Fruit fly (Drosophila melanogaster): Measurements from ENCODE around the gene CG7720.

The CG7720 gene

dm6 chr3R:18741027-18741843 lies 53.7 kb downstream of the CG7720 start (continued):
- TF ChIP-seq fd64A (GFP tag; optimal IDR thresholded peaks at IDR 0.05) (peak; percentile 94), wek (GFP tag; optimal IDR thresholded peaks at IDR 0.05) (peak; percentile 67), ham (GFP tag; IDR thresholded peaks at IDR 0.05) (peak; percentile 91), unpg (GFP tag; optimal IDR thresholded peaks at IDR 0.05) (peak; percentile 96), CG17829 (tag; optimal IDR thresholded peaks at IDR 0.05) (peak; percentile 96), fd96Cb (tag; optimal IDR thresholded peaks at IDR 0.05) (peak; percentile 97), CG11093 (GFP tag; IDR thresholded peaks at IDR 0.05) (peak; percentile 93), CG12236 (GFP tag; optimal IDR thresholded peaks at IDR 0.05) (peak; percentile 58), CG10959 (GFP tag; IDR thresholded peaks at IDR 0.05) (peak; percentile 92), dpn (GFP tag; optimal IDR thresholded peaks at IDR 0.05) (peak; percentile 89 to 96), lab (GFP tag; optimal IDR thresholded peaks at IDR 0.05) (peak; percentile 99), CG7839 (tag; optimal IDR thresholded peaks at IDR 0.05) (peak; percentile 98), MTF-1 (GFP tag; optimal IDR thresholded peaks at IDR 0.05; ENCODE audit: borderline replicate concordance) (peak; percentile 89), jing (GFP tag; optimal IDR thresholded peaks at IDR 0.05) (peak; percentile 90), Hmx (GFP tag; optimal IDR thresholded peaks at IDR 0.05) (peak; percentile 90), CG11456 (GFP tag; IDR thresholded peaks at IDR 0.05) (peak; percentile 98), CG18011 (GFP tag; optimal IDR thresholded peaks at IDR 0.05) (peak; percentile 77), Scr (GFP tag; IDR thresholded peaks at IDR 0.05; ENCODE audit: partially characterized antibody) (no peak), seq (GFP tag; IDR thresholded peaks at IDR 0.05) (peak; percentile 95), ERR (GFP tag; optimal IDR thresholded peaks at IDR 0.05) (peak; percentile 60), z (GFP tag; IDR thresholded peaks at IDR 0.05) (0 out of 3 replicates have a peak, but pooled peaks have one; percentile 56), CG8765 (GFP tag; IDR thresholded peaks at IDR 0.05) (peak; percentile 86), ranshi (GFP tag; IDR thresholded peaks at IDR 0.05) (peak; percentile 97), CG4424 (GFP tag; optimal IDR thresholded peaks at IDR 0.05) (peak; percentile 98), Bteb2 (GFP tag; optimal IDR thresholded peaks at IDR 0.05) (peak; percentile 78), Pdp1 (GFP tag; optimal IDR thresholded peaks at IDR 0.05) (peak; percentile 64 to 89), fd3F (GFP tag; optimal IDR thresholded peaks at IDR 0.05) (peak; percentile 97), phol (tag; optimal IDR thresholded peaks at IDR 0.05) (peak; percentile 95), CG10462 (GFP tag; optimal IDR thresholded peaks at IDR 0.05) (peak; percentile 81), CG10543 (GFP tag; optimal IDR thresholded peaks at IDR 0.05) (peak; percentile 87), CG7987 (GFP tag; optimal IDR thresholded peaks at IDR 0.05) (peak; percentile 95), CG12391 (tag; optimal IDR thresholded peaks at IDR 0.05) (peak; percentile 97), CG12219 (GFP tag; optimal IDR thresholded peaks at IDR 0.05) (peak; percentile 94), Neu2 (GFP tag; optimal IDR thresholded peaks at IDR 0.05; ENCODE audit: borderline replicate concordance) (no peak), Max (GFP tag; optimal IDR thresholded peaks at IDR 0.05) (peak; percentile 95), sd (tag; optimal IDR thresholded peaks at IDR 0.05) (peak; percentile 97), CG17385 (GFP tag; optimal IDR thresholded peaks at IDR 0.05) (peak; percentile 97), corto (GFP tag; optimal IDR thresholded peaks at IDR 0.05) (peak; percentile 92), CG33557 (GFP tag; optimal IDR thresholded peaks at IDR 0.05) (peak; percentile 89), CG5245 (GFP tag; optimal IDR thresholded peaks at IDR 0.05) (peak; percentile 94), sr (GFP tag; IDR thresholded peaks at IDR 0.05) (peak; percentile 82), her (GFP tag; optimal IDR thresholded peaks at IDR 0.05) (peak; percentile 73), CG8089 (GFP tag; optimal IDR thresholded peaks at IDR 0.05) (peak; percentile 52), slou (GFP tag; optimal IDR thresholded peaks at IDR 0.05) (peak; percentile 89), D19A (tag; optimal IDR thresholded peaks at IDR 0.05) (peak; percentile 96), caup (GFP tag; optimal IDR thresholded peaks at IDR 0.05; ENCODE audit: severe bottlenecking) (peak; percentile 98), Atf-2 (GFP tag; optimal IDR thresholded peaks at IDR 0.05) (peak; percentile 75), Taf1 (GFP tag; IDR thresholded peaks at IDR 0.05) (peak; percentile 93)

Measured in whole organism, embryonic.